Worm (Caenorhabditis elegans) whole organism, midembryonic: Measurements from ENCODE around the gene Y82E9BR.20.

ENCODE experiments used
- T22C8.4 ChIP-seq: fragments of 200-800 bp; sonication (Bioruptor generic); IDR thresholded peaks from 2 replicates; pipeline ENCODE4 v1.3.6; 2022; ENCODE audit warnings: missing genetic modification characterization, missing compliant biosample characterization
- flt-1 ChIP-seq: fragments of 200-800 bp; sonication (Bioruptor generic); IDR thresholded peaks from 2 replicates; pipeline ENCODE4 v1.3.6; 2022; ENCODE audit warnings: missing genetic modification characterization, missing compliant biosample characterization

DNA sequence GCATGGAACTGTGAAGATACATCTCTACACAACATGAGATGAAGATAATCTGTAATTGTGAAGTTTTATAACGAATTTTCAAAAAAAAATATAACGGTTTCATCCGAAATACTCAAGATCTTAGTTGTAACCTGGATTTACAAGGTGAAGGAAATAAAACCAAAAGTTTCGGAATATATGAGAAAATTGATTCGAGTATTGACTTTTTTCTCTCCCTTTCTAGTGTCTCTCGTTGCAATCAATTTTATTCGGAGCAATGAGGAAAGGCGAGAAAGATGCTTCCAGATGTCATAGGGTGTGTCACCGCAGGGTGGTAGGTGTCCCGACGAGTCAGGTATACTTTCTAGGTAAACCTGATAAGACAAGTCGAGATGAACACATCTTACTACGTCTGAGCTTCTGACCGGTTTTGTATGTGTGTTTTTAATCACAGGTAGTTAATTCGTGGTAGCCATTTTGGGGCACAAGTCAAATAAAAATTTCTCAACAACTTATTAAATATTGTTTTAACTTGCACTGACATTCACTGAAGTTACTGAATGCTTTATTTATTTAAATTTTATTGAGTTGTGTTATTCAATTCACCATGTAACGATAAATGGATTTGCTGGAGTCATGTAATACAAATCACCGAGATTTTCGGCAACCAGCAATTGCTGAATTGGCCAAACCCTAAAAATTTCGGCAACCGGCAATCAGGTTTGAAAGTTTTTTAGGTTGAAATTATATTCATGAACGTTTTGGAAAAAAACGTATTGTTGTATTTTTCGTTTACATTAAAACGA, 14.3 kb downstream of the Y82E9BR.20 start, which contains the start of gene pals-20:
- TF ChIP-seq flt-1 (GFP tag; lab: Robert Waterston, UW) (no peak), T22C8.4 (no peak)
